Worm (Caenorhabditis elegans): ENCODE measurements around the gene F13A2.4.

DNA sequence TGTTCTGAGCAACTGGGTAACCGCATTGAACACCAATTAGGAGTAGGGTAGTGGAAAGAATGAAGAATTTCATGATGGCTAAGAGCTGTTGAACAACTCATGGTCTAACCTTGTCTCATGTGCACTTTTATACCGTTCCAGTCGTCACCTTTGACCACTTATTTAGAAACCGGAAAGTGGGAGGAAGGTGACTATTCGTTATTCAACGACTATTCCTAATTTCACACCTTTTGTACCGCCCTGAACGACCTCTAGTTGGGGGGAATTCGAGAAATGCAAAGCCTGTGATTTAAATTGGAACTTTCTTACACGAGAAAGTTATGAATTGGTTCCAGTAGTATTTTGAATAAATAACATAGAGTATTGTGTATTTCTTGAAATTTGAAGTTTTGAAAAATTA is 29.6 kb upstream of the F13A2.4 start, which contains the start of gene Y47D7A.12:
- no peak for TF ChIP-seq F13C5.2 (tag; optimal IDR thresholded peaks at IDR 0.05)
- TF ChIP-seq ama-1 (optimal IDR thresholded peaks at IDR 0.05), result no peak
- no peak for TF ChIP-seq tbx-37 (GFP tag; conservative IDR thresholded peaks at IDR 0.05)
- TF ChIP-seq sea-1 (GFP tag; conservative IDR thresholded peaks at IDR 0.05), result no peak
- no peak for TF ChIP-seq pes-1 (GFP tag; IDR thresholded peaks at IDR 0.05)
- no peak for TF ChIP-seq B0310.2 (tag; optimal IDR thresholded peaks at IDR 0.05)
- no peak for TF ChIP-seq flt-1 (GFP tag; IDR thresholded peaks at IDR 0.05)
- no peak for TF ChIP-seq hmbx-1 (tag; optimal IDR thresholded peaks at IDR 0.05)
